Worm (Caenorhabditis elegans) whole organism, young adult: ENCODE measurements around the gene Y62H9A.12.

ENCODE experiments used
- C17E4.6 ChIP-seq: fragments of 200-800 bp; sonication (Bioruptor generic); IDR thresholded peaks from 2 replicates; pipeline ENCODE4 v1.3.6; 2022; ENCODE audit warnings: missing genetic modification reagents, missing genetic modification characterization, missing compliant biosample characterization
- T07F8.4 ChIP-seq: sonication (generic microtip); optimal IDR thresholded peaks from 2 replicates; lab custom pipeline; 2016; ENCODE audit warnings: mild to moderate bottlenecking, missing genetic modification characterization, moderate library complexity, missing compliant biosample characterization
- bed-2 ChIP-seq: fragments of 200-800 bp; sonication (Bioruptor generic); IDR thresholded peaks from 2 replicates; pipeline ENCODE4 v1.3.6; 2022; ENCODE audit warnings: missing genetic modification reagents, missing genetic modification characterization, missing compliant biosample characterization
- ceh-79 ChIP-seq: sonication (generic microtip); optimal IDR thresholded peaks from 2 replicates; lab custom pipeline; 2017; ENCODE audit warnings: mild to moderate bottlenecking, missing genetic modification characterization, missing compliant biosample characterization
- mel-28 ChIP-seq: sonication (generic microtip); optimal IDR thresholded peaks from 2 replicates; lab custom pipeline; 2016; ENCODE audit warnings: borderline replicate concordance, mild to moderate bottlenecking, missing genetic modification characterization, missing compliant biosample characterization
- rec-8 ChIP-seq, 2 experiments: sonication (generic microtip); optimal IDR thresholded peaks; 2 replicates each; lab custom pipeline; 2016; ENCODE audit warnings: mild to moderate bottlenecking in 2 of 2, missing genetic modification characterization in 2 of 2, missing genetic modification reagents in 2 of 2, missing genotype in 2 of 2, missing biosample characterization in 1 of 2, missing compliant biosample characterization in 1 of 2, moderate library complexity in 1 of 2
- xnd-1 ChIP-seq: sonication (generic microtip); optimal IDR thresholded peaks from 2 replicates; lab custom pipeline; 2016; ENCODE audit warnings: missing genotype, missing genetic modification reagents, missing genetic modification characterization, missing compliant biosample characterization

ce11 chrX:11965163-11965562 is 51.2 kb downstream of the Y62H9A.12 start:
- TF ChIP-seq xnd-1 (tag; lab: Kevin White, UChicago) = no peak
- no peak for TF ChIP-seq bed-2
- TF ChIP-seq C17E4.6 = no peak
- no peak for TF ChIP-seq T07F8.4
- TF ChIP-seq mel-28 (tag; lab: Kevin White, UChicago) = no peak
- TF ChIP-seq rec-8 (tag; optimal IDR thresholded peaks at IDR 0.05; lab: Kevin White, UChicago) = no peak
- TF ChIP-seq ceh-79 (tag; lab: Kevin White, UChicago) = no peak
